Worm (Caenorhabditis elegans) whole organism, young adult: ENCODE measurements around the gene C47G2.4.

Experiments
- B0261.1 ChIP-seq: sonication (generic microtip); optimal IDR thresholded peaks from 2 replicates; lab custom pipeline; 2016; ENCODE audit warnings: mild to moderate bottlenecking, missing genetic modification characterization, moderate library complexity, missing compliant biosample characterization
- F22D6.2 ChIP-seq: sonication (generic microtip); optimal IDR thresholded peaks from 2 replicates; lab custom pipeline; 2016; ENCODE audit warnings: mild to moderate bottlenecking, missing genetic modification characterization, missing compliant biosample characterization
- F37B4.10 ChIP-seq: fragments of 200-800 bp; sonication (Bioruptor generic); IDR thresholded peaks from 2 replicates; pipeline ENCODE4 v1.3.6; 2022; ENCODE audit warnings: missing genetic modification characterization, missing compliant biosample characterization
- F57C9.4 ChIP-seq: sonication (generic microtip); optimal IDR thresholded peaks from 2 replicates; lab custom pipeline; 2017; ENCODE audit warnings: mild to moderate bottlenecking, missing genetic modification characterization, missing compliant biosample characterization
- lin-35 ChIP-seq, 3 experiments: fragments of 150-350 bp in 2 of 3; sonication (generic microtip) in 1 of 3; optimal IDR thresholded peaks; 2 replicates each; lab custom pipeline; 2014 to 2018; ENCODE audit warnings: missing biosample characterization in 3 of 3, missing genetic modification characterization in 3 of 3, missing genetic modification reagents in 3 of 3
- madf-8 ChIP-seq: fragments of 200-800 bp; sonication (Bioruptor generic); conservative IDR thresholded peaks from 2 replicates; pipeline ENCODE4 v1.3.6; 2022; ENCODE audit warnings: missing genetic modification reagents, missing genetic modification characterization, missing compliant biosample characterization
- mes-4 ChIP-seq: sonication (generic microtip); optimal IDR thresholded peaks from 2 replicates; lab custom pipeline; 2016; ENCODE audit warnings: missing genotype, missing genetic modification characterization, missing compliant biosample characterization
- rec-8 ChIP-seq, 2 experiments: sonication (generic microtip); optimal IDR thresholded peaks; 2 replicates each; lab custom pipeline; 2016; ENCODE audit warnings: mild to moderate bottlenecking in 2 of 2, missing genetic modification characterization in 2 of 2, missing genetic modification reagents in 2 of 2, missing genotype in 2 of 2, missing biosample characterization in 1 of 2, missing compliant biosample characterization in 1 of 2, moderate library complexity in 1 of 2
- rpc-1 ChIP-seq, 2 experiments: fragments of 150-350 bp in 1 of 2; sonication (generic microtip) in 1 of 2; optimal IDR thresholded peaks; 2 replicates each; lab custom pipeline; 2014 to 2018; ENCODE audit warnings: missing biosample characterization in 1 of 2, missing genetic modification characterization in 1 of 2, missing genetic modification reagents in 1 of 2, missing genotype in 1 of 2
- snpc-4 ChIP-seq, 5 experiments: fragments of 150-350 bp in 1 of 5; sonication (generic microtip) in 4 of 5; optimal IDR thresholded peaks; 2 replicates each; lab custom pipeline; 2014 to 2018; ENCODE audit warnings: missing genetic modification characterization in 5 of 5, missing biosample characterization in 3 of 5, antibody characterized with exemption in 2 of 5, mild to moderate bottlenecking in 2 of 5, missing compliant biosample characterization in 2 of 5, missing genotype in 2 of 5, moderate library complexity in 2 of 5, missing genetic modification reagents in 1 of 5
- tbx-9 ChIP-seq: sonication (generic microtip); optimal IDR thresholded peaks from 2 replicates; lab custom pipeline; 2016; ENCODE audit warnings: borderline replicate concordance, missing genetic modification characterization, inconsistent platforms, missing compliant biosample characterization
- tlf-1 ChIP-seq: fragments of 200-800 bp; sonication (Bioruptor generic); optimal IDR thresholded peaks from 2 replicates; lab custom pipeline; 2018; ENCODE audit warnings: mild to moderate bottlenecking, missing genetic modification characterization, missing compliant biosample characterization
- unc-62 ChIP-seq: fragments of 150-350 bp; optimal IDR thresholded peaks from 2 replicates; lab custom pipeline; 2014; ENCODE audit warnings: missing biosample characterization, missing genetic modification reagents, missing genetic modification characterization

ce11 chrII:11268822-11269221 lies 24.6 kb downstream of the C47G2.4 start, which contains the start of gene cut-1:
- TF ChIP-seq rpc-1 (optimal IDR thresholded peaks at IDR 0.05; lab: Kevin White, UChicago) = no peak
- no peak for TF ChIP-seq rpc-1 (tag; optimal IDR thresholded peaks at IDR 0.05; lab: Kevin White, UChicago)
- no peak for TF ChIP-seq tbx-9 (tag; lab: Kevin White, UChicago)
- TF ChIP-seq rec-8 (tag; optimal IDR thresholded peaks at IDR 0.05; lab: Kevin White, UChicago) = no peak
- no peak for TF ChIP-seq B0261.1 (tag; lab: Kevin White, UChicago)
- TF ChIP-seq snpc-4 (GFP tag; optimal IDR thresholded peaks at IDR 0.05; lab: Kevin White, UChicago) = no peak
- no peak for TF ChIP-seq snpc-4 (tag; optimal IDR thresholded peaks at IDR 0.05; lab: Kevin White, UChicago)
- no peak for TF ChIP-seq mes-4
- no peak for TF ChIP-seq tlf-1
- no peak for TF ChIP-seq lin-35 (GFP tag; optimal IDR thresholded peaks at IDR 0.05; lab: Kevin White, UChicago)
- no peak for TF ChIP-seq F37B4.10 (GFP tag; lab: Robert Waterston, UW)
- TF ChIP-seq unc-62 (GFP tag; lab: Kevin White, UChicago) = no peak
- TF ChIP-seq F22D6.2 (tag; lab: Kevin White, UChicago) = no peak
- TF ChIP-seq F57C9.4 (tag; lab: Kevin White, UChicago) = no peak
- no peak for TF ChIP-seq madf-8
